Fruit fly (Drosophila melanogaster): Measurements from ENCODE around the gene Men-b.

Gene Men-b

DNA sequence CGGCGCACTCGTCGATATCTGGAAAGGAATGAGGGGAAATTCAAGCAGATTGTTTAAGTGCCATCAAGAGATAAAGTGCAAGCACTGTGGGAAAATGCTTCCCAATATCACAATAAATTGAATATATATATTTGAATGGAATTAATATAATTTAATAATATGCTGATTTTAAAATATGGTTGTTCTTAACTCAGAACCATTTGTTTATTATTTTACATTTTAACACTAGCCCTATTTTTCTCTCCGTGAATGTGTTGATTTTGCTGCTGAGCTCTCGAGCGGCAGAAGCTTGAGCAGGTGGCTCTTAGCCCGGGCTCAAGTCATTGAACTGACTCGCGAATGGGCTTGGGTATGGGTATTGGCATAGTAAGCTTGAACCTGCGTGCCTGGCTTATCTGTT lies 26.1 kb downstream of the Men-b start:
- TF ChIP-seq psq (optimal IDR thresholded peaks at IDR 0.05) = no peak
- no peak for TF ChIP-seq h (optimal IDR thresholded peaks at IDR 0.05)
- no peak for TF ChIP-seq Myc (optimal IDR thresholded peaks at IDR 0.05)
- TF ChIP-seq Sin3A (optimal IDR thresholded peaks at IDR 0.05) = no peak
- TF ChIP-seq ttk (optimal IDR thresholded peaks at IDR 0.05) = no peak
- no peak for TF ChIP-seq insv (optimal IDR thresholded peaks at IDR 0.05)

DNA sequence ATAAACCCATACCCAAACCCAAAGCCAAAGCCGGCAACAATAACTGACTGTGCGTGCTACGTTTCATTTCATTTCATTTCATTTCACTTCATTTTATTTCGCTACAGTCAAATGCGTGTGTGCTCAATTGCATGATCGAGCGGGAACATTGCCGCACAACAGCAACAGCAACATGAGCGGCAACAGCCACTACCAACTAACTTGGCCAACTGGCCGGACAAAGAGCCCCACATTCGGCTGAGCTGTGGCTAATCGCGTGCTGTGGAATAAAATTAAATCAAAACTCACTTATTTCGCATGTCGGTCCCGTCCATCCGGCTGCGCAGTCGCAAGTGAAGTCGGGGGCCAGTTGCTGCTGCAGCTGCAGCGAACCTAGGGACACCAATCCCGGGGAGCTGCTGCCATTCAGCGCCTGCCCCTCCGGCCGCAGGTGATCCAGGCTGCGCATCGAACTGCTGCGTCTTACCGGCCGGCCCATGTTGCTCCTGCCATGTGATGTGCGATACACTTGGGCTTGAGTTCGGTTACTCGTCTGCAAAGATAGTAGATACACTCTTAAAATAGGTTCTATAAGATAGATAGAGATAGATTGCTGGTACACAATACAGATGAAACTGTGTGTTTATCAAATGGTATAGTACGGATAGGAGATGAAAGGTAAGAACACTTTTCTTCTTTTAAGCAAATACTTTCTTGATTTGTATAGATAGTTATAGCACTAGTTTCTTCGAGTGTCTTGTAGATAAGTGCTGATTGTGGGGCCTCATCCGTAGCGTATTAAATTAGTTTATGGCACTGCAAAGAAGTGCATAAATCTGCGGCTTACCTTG lies 27.3 kb downstream of the Men-b start:
- TF ChIP-seq psq (optimal IDR thresholded peaks at IDR 0.05) = no peak
- TF ChIP-seq insv (optimal IDR thresholded peaks at IDR 0.05) = no peak
- TF ChIP-seq Sin3A (optimal IDR thresholded peaks at IDR 0.05) = no peak
- no peak for TF ChIP-seq h (optimal IDR thresholded peaks at IDR 0.05)
- TF ChIP-seq ttk (optimal IDR thresholded peaks at IDR 0.05) = no peak
- no peak for TF ChIP-seq Myc (optimal IDR thresholded peaks at IDR 0.05)

DNA sequence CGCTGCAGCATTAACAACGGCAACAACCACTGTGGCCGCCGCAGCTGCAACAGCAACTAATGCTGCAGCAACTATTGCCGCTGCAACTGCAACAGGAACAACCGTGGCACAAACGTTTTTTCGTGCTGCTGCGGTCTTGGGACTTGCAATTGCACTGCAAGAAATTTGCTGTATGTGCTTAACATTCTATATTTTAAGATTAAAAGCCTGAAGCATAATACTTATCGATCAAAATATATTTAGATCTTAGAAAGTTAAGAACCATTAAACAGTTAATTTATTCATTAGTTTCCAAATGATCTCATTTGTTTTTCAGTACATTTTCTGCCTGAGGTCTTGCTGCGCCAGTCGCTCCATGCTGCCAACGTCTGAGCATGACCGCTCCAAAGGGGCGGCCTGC lies 29.6 kb downstream of the Men-b start:
- TF ChIP-seq ttk (optimal IDR thresholded peaks at IDR 0.05) (no peak), h (optimal IDR thresholded peaks at IDR 0.05) (no peak), Sin3A (optimal IDR thresholded peaks at IDR 0.05) (no peak), Myc (optimal IDR thresholded peaks at IDR 0.05) (no peak), insv (optimal IDR thresholded peaks at IDR 0.05) (no peak), psq (optimal IDR thresholded peaks at IDR 0.05) (no peak)

DNA sequence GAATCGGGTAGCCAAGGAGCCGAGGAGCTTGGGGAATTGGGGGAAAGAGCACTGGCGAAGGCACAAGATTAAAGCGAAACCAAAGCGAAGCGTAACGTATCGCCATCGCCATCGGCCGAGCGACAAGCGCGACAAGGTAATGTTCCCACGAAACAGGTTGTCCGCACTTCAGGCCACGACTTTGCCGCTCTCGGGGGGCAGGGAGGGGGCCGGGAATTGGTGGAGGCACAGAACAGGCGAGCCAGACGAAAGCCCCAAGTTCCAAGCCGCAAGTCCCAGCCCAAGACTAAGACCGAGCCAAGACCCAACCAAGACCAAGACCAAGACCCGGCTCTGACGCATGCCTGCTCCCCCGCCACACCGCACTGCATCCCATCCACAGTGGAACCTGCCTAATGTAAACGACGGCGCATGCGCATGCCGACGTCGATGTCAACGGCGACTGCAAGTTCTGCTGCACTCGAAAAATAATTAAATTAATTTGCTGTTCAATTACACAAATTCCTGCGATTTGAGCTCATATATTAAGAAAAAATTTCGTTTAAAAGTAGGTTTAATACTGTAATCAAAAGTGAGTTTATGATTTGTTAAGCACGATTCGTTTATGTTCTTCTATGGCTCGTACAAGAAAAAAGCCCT lies 34.6 kb downstream of the Men-b start:
- TF ChIP-seq Sin3A (optimal IDR thresholded peaks at IDR 0.05) = no peak
- TF ChIP-seq psq (optimal IDR thresholded peaks at IDR 0.05) = no peak
- no peak for TF ChIP-seq Myc (optimal IDR thresholded peaks at IDR 0.05)
- TF ChIP-seq insv (optimal IDR thresholded peaks at IDR 0.05) = no peak
- TF ChIP-seq ttk (optimal IDR thresholded peaks at IDR 0.05) = no peak
- TF ChIP-seq h (optimal IDR thresholded peaks at IDR 0.05) = no peak

DNA sequence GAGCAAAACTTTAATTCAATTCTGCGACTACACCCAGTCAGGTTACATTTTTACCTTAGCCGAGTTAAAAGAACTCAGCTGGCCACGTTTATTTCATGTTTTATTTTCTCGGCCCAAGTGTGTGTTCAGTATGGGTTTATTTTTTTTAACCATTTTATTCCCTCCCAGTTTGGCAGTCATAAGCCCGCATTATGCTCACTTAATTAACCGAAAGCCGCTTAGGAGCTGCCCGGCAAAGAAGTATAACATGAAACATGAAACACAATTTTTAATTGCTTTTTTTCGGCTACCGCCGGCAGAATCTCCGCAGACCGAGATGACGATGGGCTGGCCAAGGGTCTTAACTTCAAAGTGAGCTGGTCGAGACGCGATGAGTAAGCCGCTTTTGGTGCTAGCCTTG lies 35.4 kb downstream of the Men-b start:
- no peak for TF ChIP-seq ttk (optimal IDR thresholded peaks at IDR 0.05)
- no peak for TF ChIP-seq Sin3A (optimal IDR thresholded peaks at IDR 0.05)
- no peak for TF ChIP-seq insv (optimal IDR thresholded peaks at IDR 0.05)
- TF ChIP-seq psq (optimal IDR thresholded peaks at IDR 0.05) = no peak
- no peak for TF ChIP-seq h (optimal IDR thresholded peaks at IDR 0.05)
- no peak for TF ChIP-seq Myc (optimal IDR thresholded peaks at IDR 0.05)

DNA sequence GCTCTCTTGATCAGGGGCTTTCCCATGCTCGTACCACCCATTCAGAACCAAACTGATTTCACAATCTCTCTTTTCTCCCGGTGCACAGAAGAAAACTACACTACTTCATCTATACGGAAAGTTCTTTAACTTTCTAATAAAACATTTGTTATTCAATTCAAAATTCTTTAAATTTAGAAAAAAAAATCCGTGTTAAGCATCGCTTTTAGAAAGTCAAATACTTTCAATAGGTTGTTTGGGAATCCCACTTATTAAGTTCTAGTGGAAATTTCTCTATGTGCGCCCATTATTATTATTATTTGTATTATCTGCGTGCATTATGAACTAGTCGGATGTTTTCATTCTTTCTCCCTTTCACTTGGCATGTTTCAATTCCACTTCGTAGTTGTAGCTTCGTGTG lies 41.6 kb downstream of the Men-b start:
- TF ChIP-seq Myc (optimal IDR thresholded peaks at IDR 0.05) (no peak), h (optimal IDR thresholded peaks at IDR 0.05) (no peak), Sin3A (optimal IDR thresholded peaks at IDR 0.05) (no peak), ttk (optimal IDR thresholded peaks at IDR 0.05) (no peak), psq (optimal IDR thresholded peaks at IDR 0.05) (no peak), insv (optimal IDR thresholded peaks at IDR 0.05) (no peak)

DNA sequence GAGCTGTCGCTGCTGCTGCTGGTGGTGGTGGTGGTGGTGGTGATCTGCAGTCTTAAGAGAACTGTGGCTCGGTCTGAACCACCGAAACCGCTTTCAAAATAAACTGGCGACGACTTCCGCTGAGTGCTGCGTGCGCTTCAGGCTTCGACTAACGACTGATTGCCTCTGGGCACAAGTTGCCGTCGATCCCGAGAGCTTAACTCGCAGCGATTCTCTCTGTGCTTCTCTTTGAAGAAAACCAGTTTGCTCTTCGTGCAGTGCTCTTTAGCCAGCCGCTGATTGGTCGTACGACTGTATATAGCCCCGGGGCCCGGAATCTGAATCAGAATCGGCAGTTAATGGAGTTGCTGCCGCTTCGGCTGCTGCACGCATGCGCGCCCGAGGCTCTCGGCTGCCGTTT lies 42.6 kb downstream of the Men-b start, which contains the start of gene Ser:
Gene Ser, minus strand, starts transcription at position 162 of the 400 bp plus-strand sequence.
- no peak for TF ChIP-seq ttk (optimal IDR thresholded peaks at IDR 0.05)
- no peak for TF ChIP-seq Myc (optimal IDR thresholded peaks at IDR 0.05)
- no peak for TF ChIP-seq psq (optimal IDR thresholded peaks at IDR 0.05)
- TF ChIP-seq h (optimal IDR thresholded peaks at IDR 0.05) = no peak
- no peak for TF ChIP-seq Sin3A (optimal IDR thresholded peaks at IDR 0.05)
- TF ChIP-seq insv (optimal IDR thresholded peaks at IDR 0.05) = no peak

DNA sequence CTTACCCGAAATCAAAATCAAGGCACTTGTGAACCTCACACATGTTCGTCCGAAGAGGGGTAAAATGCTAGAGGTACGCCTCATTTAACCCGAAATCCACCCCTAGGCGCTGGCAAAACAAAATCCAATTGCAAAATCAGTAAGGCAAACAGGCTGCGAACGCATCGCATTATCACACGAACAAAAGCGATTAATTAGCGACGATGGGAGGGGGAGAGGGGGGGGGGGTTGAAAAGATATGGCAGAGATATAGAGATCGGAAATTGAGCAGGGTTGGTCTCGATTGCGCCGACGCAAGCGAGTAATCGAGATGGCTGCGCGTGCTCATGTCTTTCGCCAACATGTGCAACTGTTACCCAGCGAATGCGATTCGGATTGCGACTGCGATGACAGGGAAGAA lies 45.4 kb downstream of the Men-b start:
- TF ChIP-seq Myc (optimal IDR thresholded peaks at IDR 0.05) (no peak), insv (optimal IDR thresholded peaks at IDR 0.05) (no peak), Sin3A (optimal IDR thresholded peaks at IDR 0.05) (no peak), psq (optimal IDR thresholded peaks at IDR 0.05) (no peak), ttk (optimal IDR thresholded peaks at IDR 0.05) (no peak), h (optimal IDR thresholded peaks at IDR 0.05) (no peak)

DNA sequence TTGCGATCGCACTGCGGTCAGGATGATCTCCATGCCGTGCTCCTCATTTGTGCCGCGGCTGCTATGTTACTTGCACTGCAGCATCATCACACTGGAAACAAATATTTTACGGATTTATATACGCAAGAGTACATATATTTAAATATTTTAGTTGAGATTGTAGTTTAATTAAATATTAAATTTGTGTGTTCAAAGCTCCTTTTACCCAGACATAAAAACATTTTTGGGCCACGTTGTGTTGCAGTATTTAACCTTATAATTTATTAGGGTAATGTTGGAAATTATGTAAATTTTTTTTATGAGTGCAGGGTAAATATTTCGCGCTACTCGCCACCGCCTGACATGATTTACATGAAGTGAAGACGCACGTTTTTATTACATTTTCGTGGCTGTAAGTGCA lies 46.1 kb downstream of the Men-b start:
- TF ChIP-seq h (optimal IDR thresholded peaks at IDR 0.05) (no peak), insv (optimal IDR thresholded peaks at IDR 0.05) (no peak)

DNA sequence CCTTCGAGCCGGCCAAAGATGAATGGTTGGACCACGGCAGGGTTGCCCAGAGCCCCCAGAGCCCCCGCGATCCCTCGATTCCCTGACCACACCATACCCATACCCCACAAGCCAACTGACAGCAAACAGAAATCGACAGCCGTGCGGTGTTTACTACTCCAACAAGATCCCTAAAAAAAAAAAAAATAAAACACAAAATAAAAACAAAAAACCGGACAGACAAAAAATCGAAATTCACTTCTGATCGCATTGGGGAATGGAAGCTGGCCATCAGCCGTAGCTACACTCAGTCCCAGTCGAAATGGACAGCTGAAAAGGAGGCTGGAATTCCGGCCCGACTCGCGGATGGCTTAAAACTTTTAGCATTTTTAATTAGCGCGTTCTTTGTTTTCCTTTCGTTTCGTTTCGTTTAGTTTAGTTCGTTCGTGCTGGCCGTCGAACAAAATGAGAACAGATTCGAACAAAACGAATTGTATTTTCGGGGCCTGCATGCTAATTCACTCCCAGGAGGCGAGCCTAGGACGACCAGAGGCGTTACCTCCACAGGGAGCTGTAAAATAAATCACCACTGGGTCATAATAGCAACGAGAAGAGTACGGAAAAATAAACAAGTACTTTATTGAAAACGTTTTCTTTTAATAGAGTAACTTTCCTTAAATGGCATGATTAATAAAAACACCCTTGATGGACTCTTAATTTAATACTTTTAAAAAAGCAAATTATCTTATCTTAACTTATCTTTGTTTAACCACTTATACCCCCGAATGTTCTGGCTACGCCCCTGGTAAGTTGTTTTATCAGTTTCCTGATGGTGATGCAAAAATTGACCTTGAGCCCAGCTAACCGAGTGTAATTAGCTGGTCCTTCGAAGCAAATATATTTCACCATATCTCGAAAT lies 47.7 kb downstream of the Men-b start:
- TF ChIP-seq insv (optimal IDR thresholded peaks at IDR 0.05) (no peak), psq (optimal IDR thresholded peaks at IDR 0.05) (no peak), ttk (optimal IDR thresholded peaks at IDR 0.05) (no peak), Sin3A (optimal IDR thresholded peaks at IDR 0.05) (no peak), Myc (optimal IDR thresholded peaks at IDR 0.05) (no peak), h (optimal IDR thresholded peaks at IDR 0.05) (no peak)

DNA sequence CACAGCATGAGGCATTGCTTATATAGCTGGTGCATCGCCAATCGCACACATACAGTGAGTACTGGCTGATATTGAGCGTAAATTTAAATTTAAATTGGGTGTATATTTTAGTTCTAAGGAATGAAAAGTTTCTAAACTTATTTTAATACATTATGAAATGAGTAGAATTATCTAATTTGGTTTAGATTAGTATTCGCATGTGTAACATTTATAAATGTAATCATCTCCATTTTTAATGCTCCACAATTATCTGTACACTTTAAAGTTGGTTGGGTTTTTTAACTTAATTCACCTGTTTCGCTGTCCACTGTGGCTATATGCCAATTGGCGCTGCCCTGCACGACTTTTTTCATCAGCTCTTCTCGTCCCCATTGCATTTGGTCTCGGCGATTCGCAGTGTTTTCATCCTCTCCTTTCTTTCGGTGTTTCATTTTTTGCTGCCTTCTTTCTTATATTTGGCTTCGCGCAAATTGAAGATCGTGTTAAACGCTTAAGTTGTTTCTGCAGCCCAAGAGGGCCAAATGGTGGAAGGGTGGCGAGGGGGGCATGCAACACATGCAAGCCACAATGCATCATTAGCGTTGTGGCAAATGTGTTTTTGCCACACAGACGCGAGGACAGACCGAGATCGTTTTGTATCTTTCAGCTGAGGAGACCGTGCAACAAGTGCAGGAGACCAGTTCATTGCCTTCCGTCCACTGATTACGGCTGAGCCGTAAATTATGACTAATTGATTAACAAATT lies 50.2 kb downstream of the Men-b start:
- TF ChIP-seq insv (optimal IDR thresholded peaks at IDR 0.05) (no peak), h (optimal IDR thresholded peaks at IDR 0.05) (no peak), Myc (optimal IDR thresholded peaks at IDR 0.05) (no peak)

All from Kc167 (cell line).